Fruit fly (Drosophila melanogaster) whole organism, pupa: ENCODE results near the gene eIF3h.

Experiments
- CG17806 ChIP-seq: fragments of 200-800 bp; sonication (Bioruptor generic); optimal IDR thresholded peaks from 2 replicates; lab custom pipeline; 2018; ENCODE audit warnings: missing biosample characterization, mild to moderate bottlenecking, missing genetic modification characterization, moderate library complexity
- CG34367 ChIP-seq: fragments of 200-800 bp; sonication (Bioruptor generic); optimal IDR thresholded peaks from 2 replicates; lab custom pipeline; 2018; ENCODE audit warnings: missing biosample characterization, mild to moderate bottlenecking, missing genetic modification characterization
- CG9948 ChIP-seq: fragments of 200-800 bp; sonication (Bioruptor generic); optimal IDR thresholded peaks from 2 replicates; lab custom pipeline; 2018; ENCODE audit warnings: missing biosample characterization, mild to moderate bottlenecking, missing genetic modification characterization, moderate library complexity
- Pif1A ChIP-seq: fragments of 200-800 bp; sonication (Bioruptor generic); optimal IDR thresholded peaks from 3 replicates; lab custom pipeline; 2016; ENCODE audit warnings: missing biosample characterization, missing genetic modification characterization

dm6 chr2L:5086905-5087522 lies 34.1 kb upstream of the eIF3h start:
- TF ChIP-seq CG17806 (tag; lab: Kevin White, UChicago) (peak; percentile 81), CG9948 (tag; lab: Kevin White, UChicago) (peak; percentile 83), CG34367 (tag; lab: Kevin White, UChicago) (peak; percentile 78), Pif1A (GFP tag; lab: Kevin White, UChicago) (peak; percentile 90)
